Worm (Caenorhabditis elegans) whole organism, L3 larva: ENCODE results near the gene ttc-7.

Experiments
- ceh-82 ChIP-seq: fragments of 150-350 bp; optimal IDR thresholded peaks from 2 replicates; lab custom pipeline; 2014; ENCODE audit warnings: missing biosample characterization, missing genetic modification characterization
- elt-1 ChIP-seq: fragments of 150-350 bp; optimal IDR thresholded peaks from 2 replicates; lab custom pipeline; 2014; ENCODE audit warnings: missing biosample characterization, missing genetic modification characterization
- elt-3 ChIP-seq, 3 experiments: fragments of 150-350 bp in 1 of 3; sonication (generic microtip) in 2 of 3; optimal IDR thresholded peaks; 2 replicates in 2 of 3; 4 replicates in 1 of 3; lab custom pipeline; 2014 to 2017; ENCODE audit warnings: missing biosample characterization in 3 of 3, missing genetic modification characterization in 3 of 3
- nhr-11 ChIP-seq: fragments of 150-350 bp; optimal IDR thresholded peaks from 2 replicates; lab custom pipeline; 2014; ENCODE audit warnings: missing biosample characterization, missing genetic modification characterization
- nhr-76 ChIP-seq: fragments of 150-350 bp; sonication (generic microtip); optimal IDR thresholded peaks from 5 replicates; lab custom pipeline; 2014; ENCODE audit warnings: missing biosample characterization, missing genetic modification characterization
- pha-4 ChIP-seq: fragments of 150-350 bp; optimal IDR thresholded peaks from 2 replicates; lab custom pipeline; 2014; ENCODE audit warnings: missing biosample characterization, missing genetic modification reagents, missing genetic modification characterization

- no peak for TF ChIP-seq pha-4 (tag; lab: Kevin White, UChicago)
- TF ChIP-seq nhr-11 (tag; lab: Kevin White, UChicago), result no peak
- no peak for TF ChIP-seq nhr-76 (tag; lab: Kevin White, UChicago)
- no peak for TF ChIP-seq elt-1
- TF ChIP-seq ceh-82 (tag; lab: Kevin White, UChicago), result no peak
- TF ChIP-seq elt-3 (tag; optimal IDR thresholded peaks at IDR 0.05; lab: Kevin White, UChicago), result no peak
These were observed at the start of gene ttc-7 for ce11 chrIII:1860129-1860528.
